Fruit fly (Drosophila melanogaster): ENCODE measurements around the gene CG31862.

Gene CG31862

DNA sequence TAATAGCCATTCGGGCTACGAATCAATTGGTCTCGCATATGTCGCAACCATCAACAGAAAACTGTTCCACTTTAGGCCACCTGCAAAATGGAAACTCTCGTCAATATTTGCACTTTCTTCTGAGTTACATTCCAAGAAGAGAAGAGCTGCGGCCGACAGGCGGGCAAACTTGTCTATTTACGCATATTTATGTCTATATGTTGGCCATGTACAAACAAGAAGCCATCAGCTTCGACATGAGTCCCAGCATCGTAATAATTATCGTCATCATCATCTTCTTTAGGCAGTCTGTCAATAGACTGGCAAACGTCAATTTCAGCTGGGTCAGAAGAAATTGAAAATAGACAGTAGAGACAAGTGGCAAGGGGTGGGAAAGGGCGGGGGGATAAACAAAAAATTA, 33.1 kb downstream of the CG31862 start (continued):
- TF ChIP-seq Ravus (GFP tag; IDR thresholded peaks at IDR 0.05), result no peak
- no peak for TF ChIP-seq Atf-2 (GFP tag; optimal IDR thresholded peaks at IDR 0.05)
- TF ChIP-seq Scr (GFP tag; IDR thresholded peaks at IDR 0.05; ENCODE audit: partially characterized antibody), result no peak
- peak; percentile 73 for TF ChIP-seq CG18599 (GFP tag; optimal IDR thresholded peaks at IDR 0.05)
- no peak for TF ChIP-seq HLH4C (GFP tag; IDR thresholded peaks at IDR 0.05; ENCODE audit: partially characterized antibody)
- TF ChIP-seq seq (GFP tag; IDR thresholded peaks at IDR 0.05), result peak; percentile 64; the same call in 1 of the 2 replicates
- TF ChIP-seq ken (GFP tag; IDR thresholded peaks at IDR 0.05), result peak; percentile 67; the same call in 2 of the 3 replicates
- TF ChIP-seq pita (GFP tag; optimal IDR thresholded peaks at IDR 0.05), result no peak
- no peak for TF ChIP-seq luna (GFP tag; optimal IDR thresholded peaks at IDR 0.05)
- TF ChIP-seq Opbp (GFP tag; IDR thresholded peaks at IDR 0.05; ENCODE audit: partially characterized antibody), result no peak
- TF ChIP-seq dati (GFP tag; IDR thresholded peaks at IDR 0.05), result 0 out of 2 replicates have a peak, but pooled peaks have one; percentile 22
- TF ChIP-seq CG15601 (tag; optimal IDR thresholded peaks at IDR 0.05), result peak; percentile 90
- TF ChIP-seq CG9932 (GFP tag; IDR thresholded peaks at IDR 0.05), result no peak
- TF ChIP-seq CG8290 (GFP tag; optimal IDR thresholded peaks at IDR 0.05), result peak; percentile 51
- peak; percentile 72 to 78 for TF ChIP-seq CG8290 (tag; optimal IDR thresholded peaks at IDR 0.05)
- TF ChIP-seq Xbp1 (GFP tag; optimal IDR thresholded peaks at IDR 0.05), result peak; percentile 1
- peak; percentile 75 for TF ChIP-seq vvl (GFP tag; IDR thresholded peaks at IDR 0.05)
- no peak for TF ChIP-seq Hand (GFP tag; optimal IDR thresholded peaks at IDR 0.05)
- peak; percentile 12 for TF ChIP-seq pum (GFP tag; optimal IDR thresholded peaks at IDR 0.05)
- TF ChIP-seq hb (GFP tag; IDR thresholded peaks at IDR 0.05; ENCODE audit: partially characterized antibody), result no peak
- TF ChIP-seq CG11398 (GFP tag; optimal IDR thresholded peaks at IDR 0.05), result peak; percentile 71
- TF ChIP-seq HLH54F (GFP tag; optimal IDR thresholded peaks at IDR 0.05), result no peak
- TF ChIP-seq Sry-β (GFP tag; optimal IDR thresholded peaks at IDR 0.05), result peak; percentile 54
- TF ChIP-seq PHDP (tag; optimal IDR thresholded peaks at IDR 0.05), result peak; percentile 66
- TF ChIP-seq CG17829 (tag; optimal IDR thresholded peaks at IDR 0.05), result peak; percentile 40
- TF ChIP-seq E2f2 (GFP tag; IDR thresholded peaks at IDR 0.05), result peak; percentile 22; the same call in 1 of the 2 replicates
- no peak for TF ChIP-seq slbo (GFP tag; IDR thresholded peaks at IDR 0.05)
- TF ChIP-seq sob (GFP tag; IDR thresholded peaks at IDR 0.05), result 0 out of 2 replicates have a peak, but pooled peaks have one; percentile 23
- peak; percentile 51 for TF ChIP-seq sd (tag; optimal IDR thresholded peaks at IDR 0.05)
- TF ChIP-seq zen2 (GFP tag; IDR thresholded peaks at IDR 0.05; ENCODE audit: partially characterized antibody), result no peak
- peak; percentile 33 for TF ChIP-seq disco-r (GFP tag; optimal IDR thresholded peaks at IDR 0.05)
- peak; percentile 78 for TF ChIP-seq CG12071 (GFP tag; optimal IDR thresholded peaks at IDR 0.05)
- TF ChIP-seq eyg (GFP tag; optimal IDR thresholded peaks at IDR 0.05), result peak; percentile 40
- peak; percentile 20; the same call in 1 of the 2 replicates for TF ChIP-seq ranshi (GFP tag; IDR thresholded peaks at IDR 0.05)
- TF ChIP-seq tgo (GFP tag; IDR thresholded peaks at IDR 0.05), result 0 out of 3 replicates have a peak, but pooled peaks have one; percentile 15
- no peak for TF ChIP-seq fru (optimal IDR thresholded peaks at IDR 0.05)
- TF ChIP-seq CG12236 (GFP tag; optimal IDR thresholded peaks at IDR 0.05), result peak; percentile 54
- no peak for TF ChIP-seq CG10321 (GFP tag; IDR thresholded peaks at IDR 0.05)
- TF ChIP-seq wor (GFP tag; IDR thresholded peaks at IDR 0.05), result no peak
- TF ChIP-seq CG8359 (GFP tag; optimal IDR thresholded peaks at IDR 0.05; ENCODE audit: borderline replicate concordance), result peak; percentile 65
- TF ChIP-seq CrebB (tag; optimal IDR thresholded peaks at IDR 0.05), result peak; percentile 51
- peak; percentile 56 for TF ChIP-seq ewg (GFP tag; optimal IDR thresholded peaks at IDR 0.05)
- no peak for TF ChIP-seq Poxn (GFP tag; IDR thresholded peaks at IDR 0.05)
- no peak for TF ChIP-seq Ssrp (tag; optimal IDR thresholded peaks at IDR 0.05)
- TF ChIP-seq Drgx (GFP tag; IDR thresholded peaks at IDR 0.05), result no peak
- no peak for TF ChIP-seq cas (GFP tag; IDR thresholded peaks at IDR 0.05)
- peak; percentile 63 for TF ChIP-seq nau (GFP tag; optimal IDR thresholded peaks at IDR 0.05)
- peak; percentile 36 for TF ChIP-seq CG12391 (tag; optimal IDR thresholded peaks at IDR 0.05)
- TF ChIP-seq chm (GFP tag; IDR thresholded peaks at IDR 0.05), result peak; percentile 83
- TF ChIP-seq so (GFP tag; IDR thresholded peaks at IDR 0.05), result peak; percentile 66; the same call in 1 of the 3 replicates
- peak; percentile 13 for TF ChIP-seq kah (GFP tag; optimal IDR thresholded peaks at IDR 0.05)
